Worm (Caenorhabditis elegans) whole organism, young adult: ENCODE data around the gene F44F4.3.

ENCODE experiments used
- K12H6.12 ChIP-seq: fragments of 200-800 bp; sonication (Bioruptor generic); optimal IDR thresholded peaks from 2 replicates; lab custom pipeline; 2018; ENCODE audit warnings: mild to moderate bottlenecking, missing genetic modification characterization, missing compliant biosample characterization
- Y95B8A.8 ChIP-seq: fragments of 200-800 bp; sonication (Bioruptor generic); IDR thresholded peaks from 2 replicates; pipeline ENCODE4 v1.3.6; 2022; ENCODE audit warnings: missing genetic modification reagents, missing genetic modification characterization, missing compliant biosample characterization
- ama-1 ChIP-seq, 3 experiments: fragments of 150-350 bp in 1 of 3; sonication (generic microtip) in 2 of 3; optimal IDR thresholded peaks; 2 replicates each; lab custom pipeline; 2014 to 2018; ENCODE audit warnings: missing biosample characterization in 2 of 3, missing genetic modification characterization in 2 of 3, missing genetic modification reagents in 2 of 3
- dpl-1 ChIP-seq: fragments of 150-350 bp; optimal IDR thresholded peaks from 2 replicates; lab custom pipeline; 2014; ENCODE audit warnings: missing biosample characterization, missing genetic modification reagents, missing genetic modification characterization
- hmg-1.2 ChIP-seq: fragments of 200-800 bp; sonication (Bioruptor generic); IDR thresholded peaks from 2 replicates; pipeline ENCODE4 v1.3.6; 2022; ENCODE audit warnings: missing genetic modification reagents, missing genetic modification characterization, missing compliant biosample characterization
- lin-35 ChIP-seq, 3 experiments: fragments of 150-350 bp in 2 of 3; sonication (generic microtip) in 1 of 3; optimal IDR thresholded peaks; 2 replicates each; lab custom pipeline; 2014 to 2018; ENCODE audit warnings: missing biosample characterization in 3 of 3, missing genetic modification characterization in 3 of 3, missing genetic modification reagents in 3 of 3
- mes-4 ChIP-seq: sonication (generic microtip); optimal IDR thresholded peaks from 2 replicates; lab custom pipeline; 2016; ENCODE audit warnings: missing genotype, missing genetic modification characterization, missing compliant biosample characterization
- nfya-1 ChIP-seq: sonication (generic microtip); optimal IDR thresholded peaks from 2 replicates; lab custom pipeline; 2017; ENCODE audit warnings: antibody characterized with exemption, missing compliant biosample characterization, missing genetic modification characterization, borderline replicate concordance; ENCODE audit not compliant: insufficient read depth
- nhr-120 ChIP-seq: fragments of 200-800 bp; sonication (Bioruptor generic); IDR thresholded peaks from 2 replicates; pipeline ENCODE4 v1.3.6; 2022; ENCODE audit warnings: missing genetic modification characterization, missing compliant biosample characterization
- nhr-90 ChIP-seq: sonication (generic microtip); optimal IDR thresholded peaks from 2 replicates; lab custom pipeline; 2016; ENCODE audit warnings: missing genotype, mild to moderate bottlenecking, missing genetic modification characterization, missing compliant biosample characterization
- pha-4 ChIP-seq: fragments of 150-350 bp; sonication (generic microtip); optimal IDR thresholded peaks from 2 replicates; lab custom pipeline; 2014; ENCODE audit warnings: missing biosample characterization, missing genetic modification reagents, missing genetic modification characterization
- ztf-18 ChIP-seq: sonication (generic microtip); optimal IDR thresholded peaks from 2 replicates; lab custom pipeline; 2016; ENCODE audit warnings: missing genotype, mild to moderate bottlenecking, missing genetic modification characterization, missing compliant biosample characterization
- ztf-6 ChIP-seq: fragments of 200-800 bp; sonication (Bioruptor generic); IDR thresholded peaks from 2 replicates; pipeline ENCODE4 v1.3.6; 2022; ENCODE audit warnings: missing genetic modification reagents, missing genetic modification characterization, missing compliant biosample characterization

- no peak for TF ChIP-seq ztf-18
- TF ChIP-seq pha-4 (tag; lab: Kevin White, UChicago), result no peak
- no peak for TF ChIP-seq nhr-90 (tag; lab: Kevin White, UChicago)
- no peak for TF ChIP-seq K12H6.12
- no peak for TF ChIP-seq dpl-1 (GFP tag; lab: Kevin White, UChicago)
- TF ChIP-seq Y95B8A.8, result no peak
- no peak for TF ChIP-seq nhr-120 (GFP tag; lab: Robert Waterston, UW)
- TF ChIP-seq nfya-1 (tag; lab: Kevin White, UChicago), result no peak
- no peak for TF ChIP-seq ztf-6
- peak; percentile 16; the same call in 1 of the 2 replicates for TF ChIP-seq hmg-1.2
- no peak for TF ChIP-seq ama-1 (optimal IDR thresholded peaks at IDR 0.05; lab: Kevin White, UChicago)
- no peak for TF ChIP-seq ama-1 (GFP tag; optimal IDR thresholded peaks at IDR 0.05; lab: Kevin White, UChicago)
- no peak for TF ChIP-seq lin-35 (GFP tag; optimal IDR thresholded peaks at IDR 0.05; lab: Kevin White, UChicago)
- no peak for TF ChIP-seq mes-4 (tag; lab: Kevin White, UChicago)
Observed at ce11 chrII:10861723-10862486, 23.8 kb downstream of the F44F4.3 start.
